Fruit fly (Drosophila melanogaster): ENCODE results near the gene CG7943.

CG7943 gene

dm6 chr3R:30046029-30047001 is at the start of gene CG7943, which contains the start of gene RpL32:
CG7943 (plus strand) TSS chr3R:30046470.
RpL32 (minus strand) TSS chr3R:30046161.
- TF ChIP-seq CTCF (optimal IDR thresholded peaks at IDR 0.05) (peak in 1 of 2 experiments; percentile 41), CG8478 (optimal IDR thresholded peaks at IDR 0.05) (no peak)

- TF ChIP-seq CG8478 (optimal IDR thresholded peaks at IDR 0.05), result no peak
- TF ChIP-seq CTCF (optimal IDR thresholded peaks at IDR 0.05), result no peak
Observed at dm6 chr3R:29997607-29998236, 48.5 kb upstream of the CG7943 start, which contains the start of the genes CG15525 and CG11504. CG15525 (minus strand) TSS chr3R:29997676. CG11504 (plus strand) TSS chr3R:29997900.

dm6 chr3R:29999495-29999894 is 46.8 kb upstream of the CG7943 start, which contains the start of gene CG34298:
CG34298 (plus strand) TSS chr3R:29999795.
- TF ChIP-seq CTCF (optimal IDR thresholded peaks at IDR 0.05) (no peak), CG8478 (optimal IDR thresholded peaks at IDR 0.05) (no peak)

- TF ChIP-seq CG8478 (optimal IDR thresholded peaks at IDR 0.05), result no peak
- TF ChIP-seq CTCF (optimal IDR thresholded peaks at IDR 0.05), result peak in 1 of 2 experiments; percentile 21
Observed at dm6 chr3R:30000286-30000685, 46.0 kb upstream of the CG7943 start, which contains the start of gene Tace. Tace (plus strand) TSS chr3R:30000530.

- peak in 1 of 2 experiments; percentile 2 for TF ChIP-seq CTCF (optimal IDR thresholded peaks at IDR 0.05)
- no peak for TF ChIP-seq CG8478 (optimal IDR thresholded peaks at IDR 0.05)
Observed at dm6 chr3R:30004648-30005047, 41.6 kb upstream of the CG7943 start, which contains the start of the genes Nlp and Nph. Nlp (plus strand) TSS chr3R:30004785. Nph (minus strand) TSS chr3R:30004861.

- TF ChIP-seq CG8478 (optimal IDR thresholded peaks at IDR 0.05), result no peak
- no peak for TF ChIP-seq CTCF (optimal IDR thresholded peaks at IDR 0.05)
Observed at dm6 chr3R:30005332-30005979, 40.8 kb upstream of the CG7943 start.

dm6 chr3R:30009173-30009572 is 37.1 kb upstream of the CG7943 start, which contains the start of gene CG7912:
CG7912 (minus strand) TSS chr3R:30009189.
- TF ChIP-seq CTCF (optimal IDR thresholded peaks at IDR 0.05), result no peak
- no peak for TF ChIP-seq CG8478 (optimal IDR thresholded peaks at IDR 0.05)

- TF ChIP-seq CTCF (optimal IDR thresholded peaks at IDR 0.05) (no peak), CG8478 (optimal IDR thresholded peaks at IDR 0.05) (no peak)
Observed at dm6 chr3R:30012602-30013489, 33.4 kb upstream of the CG7943 start.

- TF ChIP-seq CG8478 (optimal IDR thresholded peaks at IDR 0.05) (no peak), CTCF (optimal IDR thresholded peaks at IDR 0.05) (no peak)
Observed at dm6 chr3R:30013909-30014308, 32.4 kb upstream of the CG7943 start.

- TF ChIP-seq CTCF (optimal IDR thresholded peaks at IDR 0.05), result no peak
- TF ChIP-seq CG8478 (optimal IDR thresholded peaks at IDR 0.05), result no peak
Observed at dm6 chr3R:30014480-30014879, 31.8 kb upstream of the CG7943 start.

- TF ChIP-seq CTCF (optimal IDR thresholded peaks at IDR 0.05) (no peak), CG8478 (optimal IDR thresholded peaks at IDR 0.05) (no peak)
Observed at dm6 chr3R:30014977-30015514, 31.2 kb upstream of the CG7943 start, which contains the start of gene CG7920. CG7920 (minus strand) TSS chr3R:30015284.

- no peak for TF ChIP-seq CTCF (optimal IDR thresholded peaks at IDR 0.05)
- no peak for TF ChIP-seq CG8478 (optimal IDR thresholded peaks at IDR 0.05)
Observed at dm6 chr3R:30021009-30021408, 25.3 kb upstream of the CG7943 start.
